Worm (Caenorhabditis elegans) whole organism, L2 larva: ENCODE data around the gene gst-1.

ENCODE experiments used
- C34F6.9 ChIP-seq: fragments of 150-350 bp; optimal IDR thresholded peaks from 2 replicates; lab custom pipeline; 2014; ENCODE audit warnings: missing biosample characterization, missing genetic modification characterization
- F13H6.1 ChIP-seq: sonication (generic microtip); optimal IDR thresholded peaks from 2 replicates; lab custom pipeline; 2016; ENCODE audit warnings: missing genetic modification characterization, missing compliant biosample characterization
- Y55F3AM.14 ChIP-seq: fragments of 200-800 bp; sonication (Bioruptor generic); optimal IDR thresholded peaks from 2 replicates; lab custom pipeline; 2018; ENCODE audit warnings: mild to moderate bottlenecking, missing genetic modification characterization, missing compliant biosample characterization
- ZK546.5 ChIP-seq: sonication (generic microtip); optimal IDR thresholded peaks from 2 replicates; lab custom pipeline; 2017; ENCODE audit warnings: missing biosample characterization, missing genetic modification characterization
- alr-1 ChIP-seq: fragments of 150-350 bp; optimal IDR thresholded peaks from 2 replicates; lab custom pipeline; 2014; ENCODE audit warnings: missing biosample characterization, missing genetic modification characterization
- aly-2 ChIP-seq: fragments of 150-350 bp; optimal IDR thresholded peaks from 2 replicates; lab custom pipeline; 2014; ENCODE audit warnings: missing biosample characterization, missing genetic modification characterization
- ama-1 ChIP-seq: fragments of 150-350 bp; optimal IDR thresholded peaks from 2 replicates; lab custom pipeline; 2018; ENCODE audit warnings: inconsistent platforms
- blmp-1 ChIP-seq: sonication (generic microtip); optimal IDR thresholded peaks from 2 replicates; lab custom pipeline; 2017; ENCODE audit warnings: missing genetic modification characterization, mild to moderate bottlenecking, missing compliant biosample characterization, antibody characterized with exemption, moderate library complexity; ENCODE audit not compliant: insufficient read depth
- crh-2 ChIP-seq: sonication (generic microtip); optimal IDR thresholded peaks from 2 replicates; lab custom pipeline; 2017; ENCODE audit warnings: missing biosample characterization, missing genetic modification characterization
- egl-27 ChIP-seq: sonication (generic microtip); optimal IDR thresholded peaks from 3 replicates; lab custom pipeline; 2017; ENCODE audit warnings: missing biosample characterization, missing genetic modification reagents, missing genetic modification characterization
- elt-1 ChIP-seq: fragments of 150-350 bp; optimal IDR thresholded peaks from 2 replicates; lab custom pipeline; 2014; ENCODE audit warnings: missing biosample characterization, missing genetic modification characterization
- elt-3 ChIP-seq: sonication (generic microtip); optimal IDR thresholded peaks from 2 replicates; lab custom pipeline; 2017; ENCODE audit warnings: missing biosample characterization, missing genetic modification characterization
- fos-1 ChIP-seq: fragments of 150-350 bp; optimal IDR thresholded peaks from 2 replicates; lab custom pipeline; 2014; ENCODE audit warnings: missing biosample characterization, missing genetic modification characterization
- gmeb-1 ChIP-seq: fragments of 150-350 bp; optimal IDR thresholded peaks from 2 replicates; lab custom pipeline; 2014; ENCODE audit warnings: missing biosample characterization, missing genetic modification characterization
- lin-11 ChIP-seq: fragments of 150-350 bp; sonication (generic microtip); optimal IDR thresholded peaks from 2 replicates; lab custom pipeline; 2014; ENCODE audit warnings: missing biosample characterization, missing genetic modification characterization, inconsistent platforms, mixed read lengths
- lin-13 ChIP-seq: fragments of 150-350 bp; optimal IDR thresholded peaks from 2 replicates; lab custom pipeline; 2014; ENCODE audit warnings: missing biosample characterization, missing genetic modification reagents, missing genetic modification characterization
- lin-39 ChIP-seq: fragments of 150-350 bp; optimal IDR thresholded peaks from 2 replicates; lab custom pipeline; 2014; ENCODE audit warnings: missing biosample characterization, missing genetic modification reagents, missing genetic modification characterization
- lsy-2 ChIP-seq, 2 experiments: fragments of 150-350 bp in 1 of 2; sonication (generic microtip) in 1 of 2; optimal IDR thresholded peaks; 2 replicates each; lab custom pipeline; 2014 to 2017; ENCODE audit warnings: missing biosample characterization in 2 of 2, missing genetic modification characterization in 2 of 2
- mbf-1 ChIP-seq: sonication (generic microtip); optimal IDR thresholded peaks from 2 replicates; lab custom pipeline; 2017; ENCODE audit warnings: missing biosample characterization, missing genetic modification characterization
- nhr-10 ChIP-seq: sonication (generic microtip); optimal IDR thresholded peaks from 2 replicates; lab custom pipeline; 2017; ENCODE audit warnings: missing biosample characterization, missing genetic modification characterization
- nhr-11 ChIP-seq: fragments of 150-350 bp; optimal IDR thresholded peaks from 2 replicates; lab custom pipeline; 2014; ENCODE audit warnings: missing biosample characterization, missing genetic modification characterization
- nhr-12 ChIP-seq: fragments of 150-350 bp; optimal IDR thresholded peaks from 2 replicates; lab custom pipeline; 2014; ENCODE audit warnings: missing biosample characterization, missing genetic modification characterization
- nhr-129 ChIP-seq: fragments of 150-350 bp; optimal IDR thresholded peaks from 2 replicates; lab custom pipeline; 2014; ENCODE audit warnings: missing biosample characterization, missing genetic modification characterization
- nhr-21 ChIP-seq: fragments of 150-350 bp; optimal IDR thresholded peaks from 2 replicates; lab custom pipeline; 2014; ENCODE audit warnings: missing biosample characterization, missing genetic modification characterization
- nhr-23 ChIP-seq: fragments of 150-350 bp; optimal IDR thresholded peaks from 2 replicates; lab custom pipeline; 2014; ENCODE audit warnings: missing biosample characterization, missing genetic modification reagents, missing genetic modification characterization
- nhr-237 ChIP-seq: fragments of 150-350 bp; optimal IDR thresholded peaks from 2 replicates; lab custom pipeline; 2014; ENCODE audit warnings: missing biosample characterization, missing genetic modification characterization
- nhr-25 ChIP-seq: fragments of 150-350 bp; sonication (generic microtip); optimal IDR thresholded peaks from 3 replicates; lab custom pipeline; 2014; ENCODE audit warnings: missing biosample characterization, missing genetic modification characterization
- nhr-6 ChIP-seq: fragments of 150-350 bp; optimal IDR thresholded peaks from 2 replicates; lab custom pipeline; 2014; ENCODE audit warnings: missing biosample characterization, missing genetic modification characterization
- nhr-77 ChIP-seq: fragments of 150-350 bp; optimal IDR thresholded peaks from 2 replicates; lab custom pipeline; 2014; ENCODE audit warnings: missing biosample characterization, missing genetic modification characterization
- sem-4 ChIP-seq: fragments of 150-350 bp; optimal IDR thresholded peaks from 2 replicates; lab custom pipeline; 2014; ENCODE audit warnings: missing biosample characterization, missing genetic modification reagents, missing genetic modification characterization
- skn-1 ChIP-seq: sonication (generic microtip); optimal IDR thresholded peaks from 2 replicates; lab custom pipeline; 2017; ENCODE audit warnings: missing biosample characterization, missing genetic modification characterization
- sma-3 ChIP-seq: sonication (generic microtip); optimal IDR thresholded peaks from 2 replicates; lab custom pipeline; 2016; ENCODE audit warnings: missing genetic modification reagents, missing genetic modification characterization, missing compliant biosample characterization
- sma-9 ChIP-seq, 2 experiments: fragments of 150-350 bp in 1 of 2; sonication (generic microtip) in 1 of 2; optimal IDR thresholded peaks; 2 replicates each; lab custom pipeline; 2014 to 2016; ENCODE audit warnings: missing genetic modification characterization in 2 of 2, mild to moderate bottlenecking in 1 of 2, missing biosample characterization in 1 of 2, missing compliant biosample characterization in 1 of 2, missing genetic modification reagents in 1 of 2, moderate library complexity in 1 of 2
- snpc-4 ChIP-seq: fragments of 150-350 bp; optimal IDR thresholded peaks from 2 replicates; lab custom pipeline; 2014; ENCODE audit warnings: missing biosample characterization, missing genetic modification characterization
- unc-39 ChIP-seq: fragments of 150-350 bp; optimal IDR thresholded peaks from 2 replicates; lab custom pipeline; 2014; ENCODE audit warnings: missing biosample characterization, missing genetic modification characterization
- unc-55 ChIP-seq: fragments of 150-350 bp; sonication (generic microtip); optimal IDR thresholded peaks from 3 replicates; lab custom pipeline; 2014; ENCODE audit warnings: missing biosample characterization, missing genetic modification reagents, missing genetic modification characterization
- unc-62 ChIP-seq: fragments of 150-350 bp; optimal IDR thresholded peaks from 2 replicates; lab custom pipeline; 2014; ENCODE audit warnings: missing biosample characterization, missing genetic modification reagents, missing genetic modification characterization
- zag-1 ChIP-seq: fragments of 150-350 bp; optimal IDR thresholded peaks from 2 replicates; lab custom pipeline; 2014; ENCODE audit warnings: missing biosample characterization, missing genetic modification characterization
- ztf-1 ChIP-seq: fragments of 200-800 bp; sonication (Bioruptor generic); conservative IDR thresholded peaks from 2 replicates; pipeline ENCODE4 v1.3.6; 2022; ENCODE audit warnings: missing genetic modification characterization, missing compliant biosample characterization
- ztf-11 ChIP-seq: sonication (generic microtip); optimal IDR thresholded peaks from 2 replicates; lab custom pipeline; 2017; ENCODE audit warnings: missing biosample characterization, missing genetic modification characterization
- ztf-4 ChIP-seq: fragments of 150-350 bp; optimal IDR thresholded peaks from 2 replicates; lab custom pipeline; 2014; ENCODE audit warnings: missing biosample characterization, missing genetic modification characterization

gst-1 gene

DNA sequence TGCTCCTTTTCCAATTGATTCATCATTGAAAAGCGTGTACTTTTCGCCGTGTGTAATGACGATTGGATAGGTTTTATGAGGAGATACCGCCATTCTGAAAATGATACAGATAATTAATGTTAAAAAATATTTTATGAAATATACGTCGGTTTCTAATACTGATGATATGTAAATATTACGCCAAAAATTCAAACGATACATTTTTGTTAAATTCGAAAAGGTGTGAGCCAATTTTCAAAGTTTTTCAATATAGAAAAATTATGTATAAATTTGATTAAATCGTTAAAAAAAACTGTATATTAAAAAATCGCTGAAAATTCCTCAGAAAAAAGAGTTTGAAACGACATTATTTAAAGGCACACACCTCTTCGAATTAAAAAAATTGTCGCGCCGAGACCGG lies 8.5 kb upstream of the gst-1 start, which contains the start of gene ikke-1:
TSS of gene ikke-1 (minus strand) at position 101 of the 400 bp plus-strand sequence.
- TF ChIP-seq nhr-6 (tag; lab: Kevin White, UChicago) (no peak), F13H6.1 (tag; lab: Kevin White, UChicago) (no peak), crh-2 (tag; lab: Kevin White, UChicago) (no peak), Y55F3AM.14 (no peak), ztf-4 (tag; lab: Kevin White, UChicago) (no peak), unc-55 (GFP tag; lab: Kevin White, UChicago) (no peak), nhr-21 (tag; lab: Kevin White, UChicago) (no peak), elt-3 (tag; lab: Kevin White, UChicago) (no peak), blmp-1 (tag; lab: Kevin White, UChicago) (no peak), nhr-237 (tag; lab: Kevin White, UChicago) (no peak), sma-3 (GFP tag; lab: Kevin White, UChicago) (no peak), ztf-11 (tag; lab: Kevin White, UChicago) (no peak), egl-27 (no peak), nhr-129 (tag; lab: Kevin White, UChicago) (no peak), ztf-1 (GFP tag; lab: Robert Waterston, UW) (no peak), sma-9 (GFP tag; optimal IDR thresholded peaks at IDR 0.05; lab: Kevin White, UChicago) (no peak), sma-9 (tag; optimal IDR thresholded peaks at IDR 0.05; lab: Kevin White, UChicago) (no peak), aly-2 (tag; lab: Kevin White, UChicago) (no peak), skn-1 (tag; lab: Kevin White, UChicago) (no peak)

DNA sequence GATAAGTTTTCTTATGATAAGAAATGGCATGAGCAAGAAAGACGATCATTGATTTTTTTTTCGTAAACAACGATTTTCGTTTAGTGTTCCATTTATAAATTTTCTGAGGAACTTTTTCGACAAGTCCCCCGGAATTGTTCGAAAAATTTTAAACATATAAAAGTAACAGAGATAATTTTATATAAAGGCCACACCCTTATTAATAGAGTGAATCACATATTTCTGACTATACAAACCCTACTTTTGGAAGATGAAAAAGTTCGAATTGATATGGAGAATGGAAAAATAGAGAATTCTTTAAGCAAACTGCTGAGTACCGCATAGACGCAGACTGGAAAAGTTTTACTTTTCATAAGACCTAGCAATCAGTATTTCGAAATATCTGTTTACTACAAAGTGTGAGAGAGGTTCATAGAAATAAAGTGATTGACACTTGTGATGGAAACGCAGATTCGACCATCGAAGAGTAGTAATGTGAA lies 8.0 kb upstream of the gst-1 start:
- TF ChIP-seq sma-3 (GFP tag; lab: Kevin White, UChicago) (peak; percentile 73), Y55F3AM.14 (peak; percentile 59), unc-55 (GFP tag; lab: Kevin White, UChicago) (peak; percentile 60), lin-39 (tag; lab: Kevin White, UChicago) (no peak), lsy-2 (tag; optimal IDR thresholded peaks at IDR 0.05; lab: Kevin White, UChicago) (peak in 1 of 2 experiments; percentile 90), nhr-11 (peak; percentile 59), nhr-12 (tag; lab: Kevin White, UChicago) (peak; percentile 58), nhr-10 (tag; lab: Kevin White, UChicago) (peak; percentile 13), nhr-129 (tag; lab: Kevin White, UChicago) (peak; percentile 96), snpc-4 (tag; lab: Kevin White, UChicago) (peak; percentile 43), ztf-1 (GFP tag; lab: Robert Waterston, UW) (no peak), unc-62 (GFP tag; lab: Kevin White, UChicago) (peak; percentile 0), aly-2 (tag; lab: Kevin White, UChicago) (no peak), zag-1 (peak; percentile 31), blmp-1 (tag; lab: Kevin White, UChicago) (no peak), nhr-21 (tag; lab: Kevin White, UChicago) (peak; percentile 57), nhr-25 (peak; percentile 53), sem-4 (peak; percentile 80), skn-1 (tag; lab: Kevin White, UChicago) (peak; percentile 74), sma-9 (GFP tag; optimal IDR thresholded peaks at IDR 0.05; lab: Kevin White, UChicago) (peak; percentile 65), sma-9 (tag; optimal IDR thresholded peaks at IDR 0.05; lab: Kevin White, UChicago) (no peak), ztf-4 (tag; lab: Kevin White, UChicago) (peak; percentile 98), gmeb-1 (tag; lab: Kevin White, UChicago) (peak; percentile 71), fos-1 (peak; percentile 51), F13H6.1 (tag; lab: Kevin White, UChicago) (peak; percentile 50), crh-2 (tag; lab: Kevin White, UChicago) (peak; percentile 90), C34F6.9 (peak; percentile 95), lin-13 (GFP tag; lab: Kevin White, UChicago) (peak; percentile 85), nhr-6 (tag; lab: Kevin White, UChicago) (peak; percentile 68), elt-1 (no peak), ama-1 (lab: Kevin White, UChicago) (peak; percentile 99), mbf-1 (tag; lab: Kevin White, UChicago) (no peak)
- TF ChIP-seq, all 48 proteins: peak for 25

DNA sequence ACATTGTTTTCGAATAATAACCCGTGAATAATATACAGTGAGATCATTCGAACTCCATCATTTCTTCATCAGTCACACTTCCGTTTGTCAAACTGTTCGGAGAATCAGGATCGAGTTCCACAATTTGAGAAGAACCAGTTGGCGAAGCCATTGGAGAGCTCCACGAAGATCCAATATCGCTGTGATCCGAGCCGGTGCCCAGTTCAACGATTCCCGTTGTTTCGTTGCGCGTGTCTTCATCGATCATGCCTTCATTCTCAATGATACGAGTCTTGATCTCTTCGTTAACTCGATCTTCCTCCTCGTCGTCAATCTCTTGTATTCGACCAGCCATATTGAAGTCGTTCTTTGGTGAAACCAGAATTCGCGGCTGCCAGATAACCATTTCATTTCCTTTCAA lies 7.4 kb upstream of the gst-1 start:
- TF ChIP-seq nhr-237 (tag; lab: Kevin White, UChicago) (no peak), lin-39 (tag; lab: Kevin White, UChicago) (no peak), nhr-77 (no peak), nhr-12 (tag; lab: Kevin White, UChicago) (no peak), ZK546.5 (no peak), Y55F3AM.14 (no peak), egl-27 (no peak), nhr-11 (no peak), lin-11 (tag; lab: Kevin White, UChicago) (no peak), snpc-4 (tag; lab: Kevin White, UChicago) (no peak), elt-1 (no peak), unc-55 (GFP tag; lab: Kevin White, UChicago) (no peak), zag-1 (no peak), ztf-4 (tag; lab: Kevin White, UChicago) (no peak), alr-1 (tag; lab: Kevin White, UChicago) (no peak), nhr-23 (tag; lab: Kevin White, UChicago) (no peak), unc-39 (no peak), lin-13 (GFP tag; lab: Kevin White, UChicago) (no peak), elt-3 (tag; lab: Kevin White, UChicago) (no peak), nhr-129 (tag; lab: Kevin White, UChicago) (no peak)
